Worm (Caenorhabditis elegans): Measurements from ENCODE around the gene klp-20.

- TF ChIP-seq egl-27 (tag; optimal IDR thresholded peaks at IDR 0.05) (no peak), ztf-4 (tag; optimal IDR thresholded peaks at IDR 0.05) (no peak), dsc-1 (tag; optimal IDR thresholded peaks at IDR 0.05) (no peak), aly-2 (tag; optimal IDR thresholded peaks at IDR 0.05) (no peak), egl-13 (tag; optimal IDR thresholded peaks at IDR 0.05) (no peak), unc-86 (tag; optimal IDR thresholded peaks at IDR 0.05) (no peak), lin-13 (GFP tag; optimal IDR thresholded peaks at IDR 0.05) (no peak), mdl-1 (tag; optimal IDR thresholded peaks at IDR 0.05) (no peak), hlh-4 (tag; optimal IDR thresholded peaks at IDR 0.05) (no peak), nhr-47 (tag; optimal IDR thresholded peaks at IDR 0.05) (no peak), dpl-1 (GFP tag; optimal IDR thresholded peaks at IDR 0.05) (no peak), mab-9 (GFP tag; IDR thresholded peaks at IDR 0.05) (no peak), ces-1 (GFP tag; optimal IDR thresholded peaks at IDR 0.05) (no peak)
Observed at ce11 chrIII:177715-178114, 32.1 kb upstream of the klp-20 start, which contains the start of gene F40G9.14.
